Worm (Caenorhabditis elegans) whole organism, mixed stage, embryonic: ENCODE data around the gene str-153.

Experiments
- M03D4.4 ChIP-seq: sonication (generic microtip); optimal IDR thresholded peaks from 2 replicates; lab custom pipeline; 2017; ENCODE audit warnings: mild to moderate bottlenecking, missing genetic modification characterization, missing compliant biosample characterization
- bed-3 ChIP-seq: fragments of 200-800 bp; sonication (Bioruptor generic); optimal IDR thresholded peaks from 3 replicates; lab custom pipeline; 2018; ENCODE audit warnings: mild to moderate bottlenecking, missing genetic modification characterization, moderate library complexity, missing compliant biosample characterization
- blmp-1 ChIP-seq: fragments of 150-350 bp; optimal IDR thresholded peaks from 2 replicates; lab custom pipeline; 2014; ENCODE audit warnings: missing biosample characterization, missing genetic modification characterization
- ceh-39 ChIP-seq: fragments of 150-350 bp; optimal IDR thresholded peaks from 2 replicates; lab custom pipeline; 2014; ENCODE audit warnings: missing biosample characterization, missing genetic modification characterization
- ceh-43 ChIP-seq: fragments of 200-800 bp; sonication (Bioruptor generic); optimal IDR thresholded peaks from 2 replicates; lab custom pipeline; 2018; ENCODE audit warnings: mild to moderate bottlenecking, missing genetic modification characterization, moderate library complexity, missing compliant biosample characterization
- ceh-83 ChIP-seq: fragments of 200-800 bp; sonication (Bioruptor generic); optimal IDR thresholded peaks from 2 replicates; lab custom pipeline; 2018; ENCODE audit warnings: mild to moderate bottlenecking, missing genetic modification characterization, missing compliant biosample characterization
- ces-1 ChIP-seq: fragments of 150-350 bp; optimal IDR thresholded peaks from 2 replicates; lab custom pipeline; 2014; ENCODE audit warnings: missing biosample characterization, missing genetic modification reagents, missing genetic modification characterization
- drap-1 ChIP-seq: fragments of 200-800 bp; sonication (Bioruptor generic); optimal IDR thresholded peaks from 3 replicates; lab custom pipeline; 2018; ENCODE audit warnings: mild to moderate bottlenecking, missing genetic modification characterization, missing compliant biosample characterization
- elt-1 ChIP-seq: sonication (generic microtip); optimal IDR thresholded peaks from 2 replicates; lab custom pipeline; 2017; ENCODE audit warnings: missing genetic modification characterization, mild to moderate bottlenecking, missing compliant biosample characterization, antibody characterized with exemption, moderate library complexity, borderline replicate concordance; ENCODE audit not compliant: insufficient read depth
- elt-3 ChIP-seq: fragments of 150-350 bp; optimal IDR thresholded peaks from 2 replicates; lab custom pipeline; 2014; ENCODE audit warnings: missing biosample characterization, missing genetic modification characterization
- flh-1 ChIP-seq: fragments of 200-800 bp; sonication (Bioruptor generic); optimal IDR thresholded peaks from 2 replicates; lab custom pipeline; 2018; ENCODE audit warnings: mild to moderate bottlenecking, missing genetic modification characterization, moderate library complexity, missing compliant biosample characterization
- ham-2 ChIP-seq: fragments of 200-800 bp; sonication (Bioruptor generic); optimal IDR thresholded peaks from 2 replicates; lab custom pipeline; 2018; ENCODE audit warnings: mild to moderate bottlenecking, missing genetic modification characterization, missing compliant biosample characterization
- hlh-1 ChIP-seq: fragments of 150-350 bp; optimal IDR thresholded peaks from 2 replicates; lab custom pipeline; 2014; ENCODE audit warnings: missing biosample characterization, missing genetic modification reagents, missing genetic modification characterization
- lin-13 ChIP-seq: fragments of 150-350 bp; optimal IDR thresholded peaks from 2 replicates; lab custom pipeline; 2014; ENCODE audit warnings: missing biosample characterization, missing genetic modification characterization
- lin-32 ChIP-seq: fragments of 200-800 bp; sonication (Bioruptor generic); optimal IDR thresholded peaks from 2 replicates; lab custom pipeline; 2018; ENCODE audit warnings: mild to moderate bottlenecking, missing genetic modification characterization, missing compliant biosample characterization
- lsy-2 ChIP-seq: fragments of 150-350 bp; optimal IDR thresholded peaks from 2 replicates; lab custom pipeline; 2014; ENCODE audit warnings: missing biosample characterization, missing genetic modification characterization
- mab-5 ChIP-seq: fragments of 150-350 bp; optimal IDR thresholded peaks from 2 replicates; lab custom pipeline; 2014; ENCODE audit warnings: missing biosample characterization, missing genetic modification characterization
- mep-1 ChIP-seq: fragments of 150-350 bp; optimal IDR thresholded peaks from 2 replicates; lab custom pipeline; 2017; ENCODE audit warnings: missing biosample characterization, missing genetic modification reagents, missing genetic modification characterization, inconsistent platforms
- mls-2 ChIP-seq: sonication (generic microtip); optimal IDR thresholded peaks from 2 replicates; lab custom pipeline; 2016; ENCODE audit warnings: mild to moderate bottlenecking, missing genetic modification characterization, moderate library complexity, missing compliant biosample characterization
- nhr-12 ChIP-seq: fragments of 150-350 bp; optimal IDR thresholded peaks from 2 replicates; lab custom pipeline; 2014; ENCODE audit warnings: missing biosample characterization, missing genetic modification characterization
- nhr-2 ChIP-seq: fragments of 150-350 bp; optimal IDR thresholded peaks from 2 replicates; lab custom pipeline; 2014; ENCODE audit warnings: missing biosample characterization, missing genetic modification characterization
- nhr-237 ChIP-seq: fragments of 150-350 bp; optimal IDR thresholded peaks from 2 replicates; lab custom pipeline; 2014; ENCODE audit warnings: missing biosample characterization, missing genetic modification characterization
- nhr-28 ChIP-seq: fragments of 150-350 bp; optimal IDR thresholded peaks from 2 replicates; lab custom pipeline; 2014; ENCODE audit warnings: missing biosample characterization, missing genetic modification characterization
- nhr-76 ChIP-seq: sonication (generic microtip); optimal IDR thresholded peaks from 2 replicates; lab custom pipeline; 2017; ENCODE audit warnings: missing biosample characterization, missing genetic modification characterization
- pha-4 ChIP-seq: fragments of 150-350 bp; optimal IDR thresholded peaks from 2 replicates; lab custom pipeline; 2018; ENCODE audit warnings: missing biosample characterization, missing genetic modification reagents, missing genetic modification characterization
- sem-2 ChIP-seq: fragments of 200-800 bp; sonication (Bioruptor generic); optimal IDR thresholded peaks from 2 replicates; lab custom pipeline; 2018; ENCODE audit warnings: mild to moderate bottlenecking, missing genetic modification characterization, missing compliant biosample characterization
- sptf-1 ChIP-seq: sonication (generic microtip); optimal IDR thresholded peaks from 2 replicates; lab custom pipeline; 2017; ENCODE audit warnings: mild to moderate bottlenecking, missing genetic modification characterization, moderate library complexity, missing compliant biosample characterization
- tbx-8 ChIP-seq: fragments of 200-800 bp; sonication (Bioruptor generic); optimal IDR thresholded peaks from 2 replicates; lab custom pipeline; 2018; ENCODE audit warnings: mild to moderate bottlenecking, missing genetic modification characterization, moderate library complexity, missing compliant biosample characterization
- unc-120 ChIP-seq: sonication (generic microtip); optimal IDR thresholded peaks from 2 replicates; lab custom pipeline; 2017; ENCODE audit warnings: missing genetic modification characterization, missing compliant biosample characterization; ENCODE audit not compliant: poor library complexity, severe bottlenecking
- unc-62 ChIP-seq: fragments of 150-350 bp; optimal IDR thresholded peaks from 2 replicates; lab custom pipeline; 2014; ENCODE audit warnings: missing biosample characterization, missing genetic modification reagents, missing genetic modification characterization
- zip-8 ChIP-seq: fragments of 150-350 bp; optimal IDR thresholded peaks from 2 replicates; lab custom pipeline; 2014; ENCODE audit warnings: missing biosample characterization, missing genetic modification characterization
- ztf-11 ChIP-seq: fragments of 150-350 bp; optimal IDR thresholded peaks from 2 replicates; lab custom pipeline; 2014; ENCODE audit warnings: missing biosample characterization, missing genetic modification characterization

Gene str-153

ce11 chrIV:4934103-4934502, at the start of gene str-153:
TSS of gene str-153 (plus strand) at chrIV:4934403.
- TF ChIP-seq ces-1 (GFP tag; lab: Kevin White, UChicago) = no peak
- no peak for TF ChIP-seq hlh-1 (tag; lab: Kevin White, UChicago)
- TF ChIP-seq drap-1 (GFP tag; lab: Kevin White, UChicago) = no peak
- TF ChIP-seq lsy-2 (tag; lab: Kevin White, UChicago) = no peak
- no peak for TF ChIP-seq blmp-1
- TF ChIP-seq nhr-2 (tag; lab: Kevin White, UChicago) = no peak
- TF ChIP-seq nhr-12 (tag; lab: Kevin White, UChicago) = no peak
- TF ChIP-seq sem-2 (GFP tag; lab: Kevin White, UChicago) = no peak
- TF ChIP-seq ceh-43 (GFP tag; lab: Kevin White, UChicago) = no peak
- no peak for TF ChIP-seq sptf-1
- no peak for TF ChIP-seq nhr-76 (tag; lab: Kevin White, UChicago)
- TF ChIP-seq ceh-83 (GFP tag; lab: Kevin White, UChicago) = no peak
- no peak for TF ChIP-seq nhr-28 (tag; lab: Kevin White, UChicago)

- TF ChIP-seq elt-3 (tag; lab: Kevin White, UChicago) (no peak), sptf-1 (no peak), hlh-1 (tag; lab: Kevin White, UChicago) (no peak), ces-1 (GFP tag; lab: Kevin White, UChicago) (no peak), bed-3 (GFP tag; lab: Kevin White, UChicago) (no peak), lin-32 (no peak), ceh-39 (tag; lab: Kevin White, UChicago) (no peak)
- TF ChIP-seq, all 35 proteins: peak for 0
These were observed 48.8 kb upstream of the str-153 start for ce11 chrIV:4885435-4885834.

ce11 chrIV:4887258-4887657, 46.9 kb upstream of the str-153 start, which contains the start of gene T08B6.1:
TSS of gene T08B6.1 (minus strand) at chrIV:4887358.
- no peak for TF ChIP-seq tbx-8 (GFP tag; lab: Kevin White, UChicago)
- TF ChIP-seq lsy-2 (tag; lab: Kevin White, UChicago) = no peak
- no peak for TF ChIP-seq elt-3 (tag; lab: Kevin White, UChicago)
- no peak for TF ChIP-seq lin-13 (tag; lab: Kevin White, UChicago)
- no peak for TF ChIP-seq nhr-76 (tag; lab: Kevin White, UChicago)
- no peak for TF ChIP-seq nhr-2 (tag; lab: Kevin White, UChicago)
- no peak for TF ChIP-seq ztf-11 (tag; lab: Kevin White, UChicago)
- no peak for TF ChIP-seq unc-120
- TF ChIP-seq nhr-237 = no peak
- TF ChIP-seq ceh-83 (GFP tag; lab: Kevin White, UChicago) = no peak
- TF ChIP-seq bed-3 (GFP tag; lab: Kevin White, UChicago) = no peak
- no peak for TF ChIP-seq mab-5
- TF ChIP-seq M03D4.4 (tag; lab: Kevin White, UChicago) = no peak
- no peak for TF ChIP-seq drap-1 (GFP tag; lab: Kevin White, UChicago)
- no peak for TF ChIP-seq ham-2
- TF ChIP-seq, all 35 proteins: peak for 0

- TF ChIP-seq lin-32 = no peak
- TF ChIP-seq ham-2 = no peak
- no peak for TF ChIP-seq ztf-11 (tag; lab: Kevin White, UChicago)
- TF ChIP-seq ces-1 (GFP tag; lab: Kevin White, UChicago) = no peak
- TF ChIP-seq bed-3 (GFP tag; lab: Kevin White, UChicago) = no peak
- TF ChIP-seq zip-8 (tag; lab: Kevin White, UChicago) = no peak
These were observed 44.6 kb upstream of the str-153 start, which contains the start of gene sgnh-1 for ce11 chrIV:4889613-4890012. TSS of gene sgnh-1 (plus strand) at chrIV:4889913.

ce11 chrIV:4890543-4890942, 43.7 kb upstream of the str-153 start, which contains the start of gene T08B6.9:
TSS of gene T08B6.9 (plus strand) at chrIV:4890843.
- TF ChIP-seq ceh-43 (GFP tag; lab: Kevin White, UChicago) (no peak), ztf-11 (tag; lab: Kevin White, UChicago) (no peak), flh-1 (GFP tag; lab: Kevin White, UChicago) (no peak), mls-2 (tag; lab: Kevin White, UChicago) (no peak), unc-62 (GFP tag; lab: Kevin White, UChicago) (no peak), ceh-83 (GFP tag; lab: Kevin White, UChicago) (no peak), nhr-28 (tag; lab: Kevin White, UChicago) (no peak), mep-1 (tag; lab: Kevin White, UChicago) (no peak), pha-4 (tag; lab: Kevin White, UChicago) (no peak), elt-3 (tag; lab: Kevin White, UChicago) (no peak), nhr-237 (no peak), nhr-76 (tag; lab: Kevin White, UChicago) (no peak), lin-13 (tag; lab: Kevin White, UChicago) (no peak), elt-1 (tag; lab: Kevin White, UChicago) (no peak), hlh-1 (tag; lab: Kevin White, UChicago) (no peak), lin-32 (no peak)
